Fruit fly (Drosophila melanogaster) Kc167 (cell line): Measurements from ENCODE around the gene Upf1.

ENCODE experiments used
- Myc ChIP-seq: fragments of >200 bp; optimal IDR thresholded peaks from 2 replicates; lab custom pipeline; 2017; ENCODE audit warnings: missing external identifiers
- Sin3A ChIP-seq: fragments of >200 bp; optimal IDR thresholded peaks from 2 replicates; lab custom pipeline; 2018; ENCODE audit warnings: missing external identifiers
- h ChIP-seq: fragments of >200 bp; optimal IDR thresholded peaks from 3 replicates; lab custom pipeline; 2018; ENCODE audit warnings: missing external identifiers
- insv ChIP-seq: fragments of >200 bp; optimal IDR thresholded peaks from 3 replicates; lab custom pipeline; 2018; ENCODE audit warnings: missing external identifiers
- psq ChIP-seq: fragments of >200 bp; optimal IDR thresholded peaks from 2 replicates; lab custom pipeline; 2017; ENCODE audit warnings: missing external identifiers

- TF ChIP-seq psq: no peak
- TF ChIP-seq h (lab: Kevin White, UChicago): no peak
- no peak for TF ChIP-seq Myc (lab: Kevin White, UChicago)
- TF ChIP-seq Sin3A: no peak
- TF ChIP-seq insv (lab: Kevin White, UChicago): no peak
Observed at dm6 chrX:11923698-11924097, 18.5 kb upstream of the Upf1 start.
